Worm (Caenorhabditis elegans) whole organism, L2 larva: ENCODE data around the gene str-261.

Experiments used
- ceh-82 ChIP-seq: fragments of 150-350 bp; optimal IDR thresholded peaks from 2 replicates; lab custom pipeline; 2014; ENCODE audit warnings: missing biosample characterization, missing genetic modification characterization
- elt-3 ChIP-seq: sonication (generic microtip); optimal IDR thresholded peaks from 2 replicates; lab custom pipeline; 2017; ENCODE audit warnings: missing biosample characterization, missing genetic modification characterization
- lsy-2 ChIP-seq, 2 experiments: fragments of 150-350 bp in 1 of 2; sonication (generic microtip) in 1 of 2; optimal IDR thresholded peaks; 2 replicates each; lab custom pipeline; 2014 to 2017; ENCODE audit warnings: missing biosample characterization in 2 of 2, missing genetic modification characterization in 2 of 2
- nhr-12 ChIP-seq: fragments of 150-350 bp; optimal IDR thresholded peaks from 2 replicates; lab custom pipeline; 2014; ENCODE audit warnings: missing biosample characterization, missing genetic modification characterization
- nhr-23 ChIP-seq: fragments of 150-350 bp; optimal IDR thresholded peaks from 2 replicates; lab custom pipeline; 2014; ENCODE audit warnings: missing biosample characterization, missing genetic modification reagents, missing genetic modification characterization
- zag-1 ChIP-seq: fragments of 150-350 bp; optimal IDR thresholded peaks from 2 replicates; lab custom pipeline; 2014; ENCODE audit warnings: missing biosample characterization, missing genetic modification characterization
- ztf-11 ChIP-seq: sonication (generic microtip); optimal IDR thresholded peaks from 2 replicates; lab custom pipeline; 2017; ENCODE audit warnings: missing biosample characterization, missing genetic modification characterization

ce11 chrIII:11090112-11090648, 15.9 kb downstream of the str-261 start:
- TF ChIP-seq lsy-2 (tag; optimal IDR thresholded peaks at IDR 0.05; lab: Kevin White, UChicago) (peak; percentile 2 to 45), elt-3 (tag; lab: Kevin White, UChicago) (no peak), zag-1 (no peak), ztf-11 (tag; lab: Kevin White, UChicago) (no peak), nhr-23 (tag; lab: Kevin White, UChicago) (no peak), ceh-82 (no peak), nhr-12 (tag; lab: Kevin White, UChicago) (no peak)
